Worm (Caenorhabditis elegans) whole organism, L4/young adult: ENCODE measurements around the gene nex-3.

Experiments
- W03F9.2 ChIP-seq: fragments of 150-350 bp; optimal IDR thresholded peaks from 2 replicates; lab custom pipeline; 2014; ENCODE audit warnings: missing biosample characterization, missing genetic modification characterization
- dao-5 ChIP-seq: sonication (generic microtip); optimal IDR thresholded peaks from 2 replicates; lab custom pipeline; 2016; ENCODE audit warnings: missing genotype, missing genetic modification characterization, moderate library complexity, missing compliant biosample characterization
- him-1 ChIP-seq: sonication (generic microtip); optimal IDR thresholded peaks from 2 replicates; lab custom pipeline; 2016; ENCODE audit warnings: missing genotype, missing genetic modification reagents, missing genetic modification characterization, missing compliant biosample characterization

Gene nex-3

DNA sequence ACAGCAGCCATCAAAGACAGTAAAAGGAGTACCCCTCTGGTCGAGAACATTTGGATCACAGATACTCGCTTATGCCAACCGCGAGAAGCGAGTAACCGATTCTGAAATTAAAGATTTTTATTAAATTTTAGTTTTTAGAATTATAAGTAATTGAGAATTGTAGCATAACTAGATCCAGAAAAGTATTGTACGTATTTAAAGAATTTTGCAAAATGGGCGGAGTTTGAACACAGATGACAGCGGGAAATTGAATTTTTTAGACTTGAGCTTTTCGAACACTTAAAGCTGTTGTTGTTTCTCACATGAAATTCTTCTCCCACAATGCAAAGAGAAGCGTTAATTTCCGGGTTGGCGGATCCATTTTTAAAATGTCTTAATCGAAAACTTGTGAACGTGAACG lies 35.6 kb downstream of the nex-3 start, which contains the start of gene ins-17:
Gene ins-17, minus strand, starts transcription at position 101 of the 400 bp plus-strand sequence.
- TF ChIP-seq him-1 (no peak), W03F9.2 (tag; lab: Kevin White, UChicago) (no peak), dao-5 (tag; lab: Kevin White, UChicago) (no peak)

DNA sequence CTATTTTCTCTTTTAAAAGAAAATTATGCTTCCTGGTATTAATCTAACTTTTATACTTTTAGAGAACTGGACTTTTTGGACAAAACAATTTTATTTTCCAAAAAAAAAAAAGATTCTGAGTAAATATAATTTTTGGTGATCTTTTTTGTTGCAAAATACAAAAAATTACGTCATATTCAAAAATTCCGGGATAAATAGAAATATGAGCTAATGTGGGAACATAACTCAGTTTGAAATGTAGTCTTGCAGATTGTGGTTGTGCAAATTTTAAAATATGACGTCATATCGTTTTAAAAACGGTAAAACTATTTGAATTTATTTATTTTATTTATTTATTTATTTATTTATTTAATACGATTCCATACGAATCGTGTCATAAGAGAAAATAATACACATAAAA lies 39.9 kb downstream of the nex-3 start:
- TF ChIP-seq W03F9.2 (tag; lab: Kevin White, UChicago), result no peak
- TF ChIP-seq dao-5 (tag; lab: Kevin White, UChicago), result no peak
- TF ChIP-seq him-1, result no peak

DNA sequence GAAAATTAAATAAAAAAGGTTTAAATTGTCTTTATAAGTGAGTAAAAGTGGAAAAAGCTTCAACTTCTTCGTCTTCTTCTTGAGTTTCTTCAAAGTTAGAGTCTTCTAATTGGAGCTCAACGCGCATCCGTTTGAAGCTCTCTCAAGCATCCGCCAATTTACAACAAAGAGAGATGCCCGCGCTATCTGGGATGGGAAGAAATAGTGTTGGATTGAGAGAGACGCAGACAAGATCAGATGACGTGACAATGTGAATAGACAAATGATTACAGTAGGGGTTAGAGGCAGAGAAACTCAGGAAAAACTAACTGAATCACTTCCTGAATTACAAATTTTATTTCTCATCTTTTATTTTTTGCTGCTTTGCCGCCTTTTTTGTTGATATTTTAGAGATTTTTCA lies 41.1 kb downstream of the nex-3 start:
- TF ChIP-seq him-1 (no peak), dao-5 (tag; lab: Kevin White, UChicago) (no peak), W03F9.2 (tag; lab: Kevin White, UChicago) (no peak)

DNA sequence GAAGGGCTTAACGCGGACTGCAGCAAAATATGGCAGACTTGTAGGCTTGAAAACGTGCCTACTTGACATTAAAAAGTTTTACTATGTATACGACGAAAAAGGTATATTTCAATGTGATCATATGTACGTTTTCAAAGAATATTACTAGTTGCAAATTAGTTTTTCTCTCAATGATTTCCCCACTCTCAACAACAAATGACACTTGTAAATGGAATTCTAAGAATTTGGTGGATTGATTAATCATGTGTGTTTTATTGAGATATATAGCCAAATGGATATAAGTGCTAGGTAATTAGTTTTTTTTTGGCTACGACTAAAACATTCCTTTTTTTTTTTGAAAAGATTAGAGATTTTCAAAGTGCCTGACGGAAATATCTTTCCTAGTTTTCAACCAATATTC lies 45.4 kb downstream of the nex-3 start:
- TF ChIP-seq dao-5 (tag; lab: Kevin White, UChicago), result no peak
- TF ChIP-seq him-1, result no peak
- no peak for TF ChIP-seq W03F9.2 (tag; lab: Kevin White, UChicago)

DNA sequence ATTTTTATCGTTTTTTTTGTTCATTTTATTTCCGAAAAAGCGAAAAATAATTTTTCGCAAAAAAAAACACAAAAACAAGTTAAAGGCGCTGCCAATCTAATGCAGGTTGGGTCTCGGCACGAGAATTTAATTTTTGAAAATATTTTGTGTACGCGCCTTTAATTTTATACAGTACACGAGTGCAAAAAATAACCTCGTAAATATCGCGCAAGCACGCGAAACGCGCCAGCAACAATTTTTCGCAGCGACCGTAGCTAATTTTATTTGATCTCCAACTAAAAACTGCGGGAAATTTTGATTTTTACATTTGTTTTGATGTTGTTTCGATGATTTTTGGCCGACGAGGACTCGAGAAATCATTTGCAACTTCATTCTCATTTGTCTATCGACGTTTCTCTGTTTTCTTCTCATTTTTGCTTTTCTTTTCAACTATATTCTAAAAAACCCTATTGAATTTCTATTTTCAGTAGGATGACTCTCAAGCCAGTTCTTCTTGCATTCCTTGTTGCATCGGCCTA lies 47.1 kb downstream of the nex-3 start, which contains the start of gene cpg-1:
Gene cpg-1, plus strand, starts transcription at position 468 of the 518 bp plus-strand sequence.
- TF ChIP-seq him-1 (no peak), W03F9.2 (tag; lab: Kevin White, UChicago) (peak; percentile 30), dao-5 (tag; lab: Kevin White, UChicago) (no peak)

DNA sequence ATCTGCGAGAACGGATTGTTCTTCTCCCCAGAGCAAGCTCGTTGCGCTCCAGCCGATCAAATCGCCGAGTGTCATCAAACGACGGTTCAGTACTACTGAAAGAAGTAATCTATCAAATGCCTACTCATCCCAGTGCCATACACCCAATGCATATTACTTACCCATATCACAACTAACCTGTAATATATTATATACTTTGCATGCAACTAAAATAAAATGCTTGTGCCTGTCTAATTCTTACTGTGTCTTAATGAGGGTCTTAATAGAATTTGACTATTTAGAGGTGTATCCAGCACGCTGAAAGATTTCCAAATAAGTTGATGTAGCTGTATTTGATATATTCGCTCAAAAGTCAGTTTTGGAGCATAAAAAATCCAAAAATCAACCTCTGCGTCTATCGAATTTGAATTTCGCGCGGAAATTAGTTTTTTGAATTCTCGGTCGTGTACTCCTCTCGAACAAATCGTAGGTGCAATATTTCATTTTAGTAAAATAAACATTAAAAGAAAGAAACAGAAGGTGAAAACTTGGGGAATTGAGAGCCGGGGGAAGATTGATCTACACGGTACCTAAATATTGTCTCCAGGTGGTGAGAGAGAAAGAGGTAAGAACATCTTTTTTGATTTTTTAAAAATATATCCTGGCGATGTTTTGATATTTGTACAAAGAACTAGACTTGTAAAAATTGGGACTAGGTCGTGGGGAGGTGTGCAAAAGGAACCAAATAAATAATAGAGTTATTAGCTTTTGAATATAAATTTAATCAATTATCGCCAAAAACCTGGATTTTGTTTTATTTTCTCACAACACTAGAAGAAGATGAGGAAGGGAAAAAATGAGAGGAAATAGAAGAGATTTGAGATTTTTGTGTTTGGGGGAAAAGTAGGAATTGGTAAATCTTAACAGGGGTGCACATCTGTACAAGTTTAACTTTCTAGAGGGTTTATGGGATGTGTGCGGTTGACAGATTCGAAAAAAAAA lies 49.6 kb downstream of the nex-3 start:
- TF ChIP-seq him-1 (peak; percentile 25), dao-5 (tag; lab: Kevin White, UChicago) (no peak), W03F9.2 (tag; lab: Kevin White, UChicago) (no peak)

DNA sequence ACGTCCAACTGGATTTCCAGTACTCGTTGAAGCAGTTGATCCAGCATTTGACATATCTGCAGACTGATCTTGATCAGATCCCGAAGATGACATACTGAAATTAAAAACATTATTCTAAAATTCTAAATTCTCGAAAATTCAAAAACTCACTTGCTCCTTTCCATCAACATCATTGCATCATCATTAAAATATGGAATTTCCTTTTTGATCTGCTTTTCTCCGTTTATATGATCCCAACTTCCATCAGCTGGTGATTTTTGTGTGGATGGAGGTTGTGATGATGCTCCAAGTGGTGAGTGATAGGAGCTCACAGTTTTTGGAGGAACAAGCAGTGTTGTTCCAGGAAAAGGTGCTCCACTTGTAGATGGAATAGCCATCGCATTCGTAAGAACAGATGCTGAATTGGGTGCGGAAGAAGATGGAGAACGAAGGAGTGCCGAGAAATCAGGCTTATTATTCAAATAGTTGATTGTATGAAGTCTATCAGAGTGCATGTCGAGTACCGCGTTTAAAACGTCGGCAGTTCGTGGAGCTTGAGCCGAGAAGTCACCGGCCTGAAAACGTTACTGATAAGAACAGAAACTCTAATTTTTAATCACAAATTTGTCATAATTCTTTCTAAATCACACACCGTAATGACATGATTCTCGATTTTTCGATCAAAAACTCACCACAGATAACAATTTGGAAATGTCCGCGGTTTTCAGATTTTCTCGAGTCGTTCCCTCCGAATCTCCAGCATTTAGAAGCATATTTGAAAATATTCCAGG lies 51.3 kb downstream of the nex-3 start:
- no peak for TF ChIP-seq dao-5 (tag; lab: Kevin White, UChicago)
- TF ChIP-seq him-1, result no peak
- TF ChIP-seq W03F9.2 (tag; lab: Kevin White, UChicago), result no peak
